Worm (Caenorhabditis elegans) whole organism, L4 larva: ENCODE data around the gene F08G2.5.

Experiments
- F26F4.8 ChIP-seq: fragments of 200-800 bp; sonication (Bioruptor generic); conservative IDR thresholded peaks from 2 replicates; pipeline ENCODE4 v1.3.6; 2022; ENCODE audit warnings: missing genetic modification characterization, missing compliant biosample characterization
- T20F7.1 ChIP-seq: fragments of 200-800 bp; sonication (Bioruptor generic); optimal IDR thresholded peaks from 2 replicates; lab custom pipeline; 2018; ENCODE audit warnings: mild to moderate bottlenecking, missing genetic modification characterization, missing compliant biosample characterization
- T26A8.4 ChIP-seq: fragments of 200-800 bp; sonication (Bioruptor generic); IDR thresholded peaks from 2 replicates; pipeline ENCODE4 v1.3.6; 2022; ENCODE audit warnings: missing genetic modification characterization, missing compliant biosample characterization
- Y105C5A.15 ChIP-seq: fragments of 200-800 bp; sonication (Bioruptor generic); IDR thresholded peaks from 2 replicates; pipeline ENCODE4 v1.3.6; 2022; ENCODE audit warnings: missing genetic modification characterization, missing compliant biosample characterization
- Y48G9A.11 ChIP-seq: fragments of 200-800 bp; sonication (Bioruptor generic); IDR thresholded peaks from 2 replicates; pipeline ENCODE4 v1.3.6; 2022; ENCODE audit warnings: missing genetic modification reagents, missing genetic modification characterization, missing compliant biosample characterization
- ZK546.5 ChIP-seq, 2 experiments: sonication (generic microtip); optimal IDR thresholded peaks; 2 replicates each; lab custom pipeline; 2017; ENCODE audit warnings: missing biosample characterization in 2 of 2, missing genetic modification characterization in 2 of 2
- aha-1 ChIP-seq: fragments of 150-350 bp; peaks from one replicate; lab custom pipeline; 2014; ENCODE audit warnings: missing biosample characterization, missing genetic modification characterization
- aly-2 ChIP-seq: sonication (generic microtip); optimal IDR thresholded peaks from 2 replicates; lab custom pipeline; 2018; ENCODE audit warnings: missing biosample characterization, missing genetic modification characterization
- ama-1 ChIP-seq: fragments of 150-350 bp; optimal IDR thresholded peaks from 2 replicates; lab custom pipeline; 2014; ENCODE audit warnings: inconsistent platforms, mixed read lengths
- arid-1 ChIP-seq: fragments of 200-800 bp; sonication (Bioruptor generic); conservative IDR thresholded peaks from 2 replicates; pipeline ENCODE4 v1.3.6; 2022; ENCODE audit warnings: missing genetic modification reagents, missing genetic modification characterization, missing compliant biosample characterization
- ceh-32 ChIP-seq: sonication (generic microtip); optimal IDR thresholded peaks from 2 replicates; lab custom pipeline; 2016; ENCODE audit warnings: mild to moderate bottlenecking, missing genetic modification characterization, missing compliant biosample characterization; ENCODE audit not compliant: poor library complexity
- ceh-44 ChIP-seq: fragments of 200-800 bp; sonication (Bioruptor generic); IDR thresholded peaks from 2 replicates; pipeline ENCODE4 v1.3.6; 2022; ENCODE audit warnings: missing genetic modification reagents, missing genetic modification characterization, missing compliant biosample characterization
- ceh-82 ChIP-seq: sonication (generic microtip); optimal IDR thresholded peaks from 2 replicates; lab custom pipeline; 2017; ENCODE audit warnings: missing biosample characterization, missing genetic modification characterization
- ctbp-1 ChIP-seq: fragments of 200-800 bp; sonication (Bioruptor generic); IDR thresholded peaks from 2 replicates; pipeline ENCODE4 v1.3.6; 2022; ENCODE audit warnings: missing genetic modification reagents, missing genetic modification characterization, missing compliant biosample characterization
- daf-19 ChIP-seq: fragments of 200-800 bp; sonication (Bioruptor generic); conservative IDR thresholded peaks from 2 replicates; pipeline ENCODE4 v1.3.6; 2022; ENCODE audit warnings: missing genetic modification characterization, missing compliant biosample characterization
- daf-8 ChIP-seq: fragments of 200-800 bp; sonication (Bioruptor generic); IDR thresholded peaks from 2 replicates; pipeline ENCODE4 v1.3.6; 2022; ENCODE audit warnings: missing genetic modification characterization, missing compliant biosample characterization
- dmd-6 ChIP-seq: fragments of 200-800 bp; sonication (Bioruptor generic); IDR thresholded peaks from 2 replicates; pipeline ENCODE4 v1.3.6; 2022; ENCODE audit warnings: missing genetic modification reagents, missing genetic modification characterization, missing compliant biosample characterization
- dve-1 ChIP-seq: sonication (generic microtip); optimal IDR thresholded peaks from 2 replicates; lab custom pipeline; 2017; ENCODE audit warnings: antibody characterized with exemption, mild to moderate bottlenecking, missing genetic modification characterization, missing compliant biosample characterization; ENCODE audit not compliant: insufficient read depth
- egl-27 ChIP-seq: sonication (generic microtip); optimal IDR thresholded peaks from 3 replicates; lab custom pipeline; 2017; ENCODE audit warnings: missing biosample characterization, missing genetic modification reagents, missing genetic modification characterization
- hlh-11 ChIP-seq: fragments of 200-800 bp; sonication (Bioruptor generic); optimal IDR thresholded peaks from 2 replicates; lab custom pipeline; 2018; ENCODE audit warnings: mild to moderate bottlenecking, missing genetic modification characterization, missing compliant biosample characterization
- lin-13 ChIP-seq: fragments of 150-350 bp; optimal IDR thresholded peaks from 2 replicates; lab custom pipeline; 2014; ENCODE audit warnings: missing biosample characterization, missing genetic modification reagents, missing genetic modification characterization
- lin-39 ChIP-seq: fragments of 150-350 bp; optimal IDR thresholded peaks from 2 replicates; lab custom pipeline; 2014; ENCODE audit warnings: missing biosample characterization, missing genetic modification reagents, missing genetic modification characterization
- madf-9 ChIP-seq: fragments of 200-800 bp; sonication (Bioruptor generic); conservative IDR thresholded peaks from 2 replicates; pipeline ENCODE4 v1.3.6; 2022; ENCODE audit warnings: missing genetic modification reagents, missing genetic modification characterization, missing compliant biosample characterization
- mdl-1 ChIP-seq, 2 experiments: fragments of 150-350 bp in 1 of 2; sonication (generic microtip) in 1 of 2; optimal IDR thresholded peaks; 2 replicates each; lab custom pipeline; 2014 to 2017; ENCODE audit warnings: missing biosample characterization in 2 of 2, missing genetic modification characterization in 2 of 2
- mep-1 ChIP-seq: fragments of 150-350 bp; sonication (generic microtip); optimal IDR thresholded peaks from 3 replicates; lab custom pipeline; 2014; ENCODE audit warnings: missing biosample characterization, missing genetic modification characterization
- mxl-3 ChIP-seq: fragments of 200-800 bp; sonication (Bioruptor generic); optimal IDR thresholded peaks from 2 replicates; lab custom pipeline; 2018; ENCODE audit warnings: mild to moderate bottlenecking, missing genetic modification characterization, missing compliant biosample characterization
- nhr-10 ChIP-seq: fragments of 150-350 bp; optimal IDR thresholded peaks from 2 replicates; lab custom pipeline; 2014; ENCODE audit warnings: missing biosample characterization, missing genetic modification characterization
- nhr-102 ChIP-seq: sonication (generic microtip); optimal IDR thresholded peaks from 2 replicates; lab custom pipeline; 2016; ENCODE audit warnings: mild to moderate bottlenecking, missing genetic modification characterization, moderate library complexity, missing compliant biosample characterization
- nhr-111 ChIP-seq: fragments of 200-800 bp; sonication (Bioruptor generic); optimal IDR thresholded peaks from 2 replicates; lab custom pipeline; 2018; ENCODE audit warnings: mild to moderate bottlenecking, missing genetic modification characterization, missing compliant biosample characterization
- nhr-25 ChIP-seq: sonication (generic microtip); optimal IDR thresholded peaks from 2 replicates; lab custom pipeline; 2017; ENCODE audit warnings: missing genetic modification characterization, mild to moderate bottlenecking, missing compliant biosample characterization, antibody characterized with exemption, moderate library complexity, borderline replicate concordance; ENCODE audit not compliant: insufficient read depth
- nhr-48 ChIP-seq: sonication (generic microtip); optimal IDR thresholded peaks from 2 replicates; lab custom pipeline; 2016; ENCODE audit warnings: mild to moderate bottlenecking, missing genetic modification characterization, missing compliant biosample characterization
- nhr-6 ChIP-seq: fragments of 150-350 bp; optimal IDR thresholded peaks from 2 replicates; lab custom pipeline; 2014; ENCODE audit warnings: missing biosample characterization, missing genetic modification characterization
- nhr-77 ChIP-seq: fragments of 150-350 bp; optimal IDR thresholded peaks from 2 replicates; lab custom pipeline; 2014; ENCODE audit warnings: missing biosample characterization, missing genetic modification characterization
- pqm-1 ChIP-seq: sonication (generic microtip); optimal IDR thresholded peaks from 2 replicates; lab custom pipeline; 2017; ENCODE audit warnings: missing biosample characterization, missing genetic modification characterization
- rbr-2 ChIP-seq: sonication (generic microtip); optimal IDR thresholded peaks from 2 replicates; lab custom pipeline; 2016; ENCODE audit warnings: missing genotype, missing genetic modification characterization, missing compliant biosample characterization
- saeg-2 ChIP-seq: fragments of 200-800 bp; sonication (Bioruptor generic); IDR thresholded peaks from 2 replicates; pipeline ENCODE4 v1.3.6; 2022; ENCODE audit warnings: missing genetic modification reagents, missing genetic modification characterization, missing compliant biosample characterization
- sdz-12 ChIP-seq: fragments of 200-800 bp; sonication (Bioruptor generic); optimal IDR thresholded peaks from 2 replicates; lab custom pipeline; 2018; ENCODE audit warnings: mild to moderate bottlenecking, missing genetic modification characterization, missing compliant biosample characterization
- set-16 ChIP-seq: fragments of 200-800 bp; sonication (Bioruptor generic); IDR thresholded peaks from 2 replicates; pipeline ENCODE4 v1.3.6; 2022; ENCODE audit warnings: missing genetic modification reagents, missing genetic modification characterization, missing compliant biosample characterization
- snpc-4 ChIP-seq: fragments of 150-350 bp; optimal IDR thresholded peaks from 2 replicates; lab custom pipeline; 2014; ENCODE audit warnings: missing biosample characterization, missing genetic modification characterization
- tag-97 ChIP-seq: fragments of 200-800 bp; sonication (Bioruptor generic); IDR thresholded peaks from 2 replicates; pipeline ENCODE4 v1.3.6; 2022; ENCODE audit warnings: missing genetic modification characterization, missing compliant biosample characterization
- tra-1 ChIP-seq: fragments of 200-800 bp; sonication (Bioruptor generic); IDR thresholded peaks from 2 replicates; pipeline ENCODE4 v1.3.6; 2022; ENCODE audit warnings: missing genetic modification reagents, missing genetic modification characterization, missing compliant biosample characterization
- unc-130 ChIP-seq: sonication (generic microtip); optimal IDR thresholded peaks from 2 replicates; lab custom pipeline; 2016; ENCODE audit warnings: missing genetic modification reagents, missing genetic modification characterization, missing compliant biosample characterization
- unc-62 ChIP-seq, 3 experiments: fragments of 150-350 bp in 1 of 3; sonication (generic microtip); optimal IDR thresholded peaks in 2 of 3; peaks in 1 of 3; 1 replicate in 1 of 3; 2 replicates in 2 of 3; lab custom pipeline; 2014 to 2017; ENCODE audit warnings: missing biosample characterization in 3 of 3, missing genetic modification characterization in 3 of 3, missing genetic modification reagents in 3 of 3, missing genotype in 1 of 3
- zag-1 ChIP-seq: fragments of 150-350 bp; optimal IDR thresholded peaks from 2 replicates; lab custom pipeline; 2014; ENCODE audit warnings: missing biosample characterization, missing genetic modification characterization
- ztf-11 ChIP-seq: fragments of 150-350 bp; optimal IDR thresholded peaks from 2 replicates; lab custom pipeline; 2014; ENCODE audit warnings: missing biosample characterization, missing genetic modification characterization

F08G2.5 gene

DNA sequence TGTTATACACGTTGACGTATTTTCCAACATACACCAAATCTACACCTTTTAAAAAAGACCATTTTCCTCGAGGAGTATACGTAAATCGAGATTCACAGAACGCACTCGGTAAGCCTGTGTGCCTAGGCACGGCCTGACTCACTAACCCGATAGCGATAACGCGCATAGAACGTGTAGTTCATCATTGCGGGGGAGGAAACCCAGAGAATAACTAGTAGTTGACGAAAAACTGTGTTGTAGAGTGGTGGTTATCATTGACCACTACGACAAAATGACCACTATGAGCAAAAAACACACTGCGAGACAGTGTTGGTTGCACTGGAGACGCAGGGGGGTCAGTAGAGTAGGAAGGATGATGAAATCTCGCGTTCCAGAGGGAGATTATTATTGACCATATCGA, 26.4 kb upstream of the F08G2.5 start (continued):
- TF ChIP-seq dve-1 (peak; percentile 44), T20F7.1 (no peak), tag-97 (GFP tag; lab: Robert Waterston, UW) (no peak), snpc-4 (no peak), Y105C5A.15 (no peak), ctbp-1 (GFP tag; lab: Robert Waterston, UW) (no peak), egl-27 (no peak), T26A8.4 (GFP tag; lab: Robert Waterston, UW) (no peak), arid-1 (GFP tag; lab: Robert Waterston, UW) (no peak), saeg-2 (no peak), aha-1 (tag; lab: Kevin White, UChicago) (peak; percentile 40), ceh-32 (tag; lab: Kevin White, UChicago) (no peak), unc-62 (GFP tag; optimal IDR thresholded peaks at IDR 0.05 in 1 of 2; lab: Kevin White, UChicago) (no peak), unc-62 (tag; optimal IDR thresholded peaks at IDR 0.05; lab: Kevin White, UChicago) (no peak), nhr-102 (tag; lab: Kevin White, UChicago) (no peak), mxl-3 (GFP tag; lab: Kevin White, UChicago) (no peak), F26F4.8 (GFP tag; lab: Robert Waterston, UW) (no peak), ceh-82 (no peak), daf-8 (GFP tag; lab: Robert Waterston, UW) (no peak), lin-39 (tag; lab: Kevin White, UChicago) (no peak), nhr-10 (tag; lab: Kevin White, UChicago) (no peak), dmd-6 (peak; percentile 22; the same call in 1 of the 2 replicates), set-16 (GFP tag; lab: Robert Waterston, UW) (no peak), lin-13 (GFP tag; lab: Kevin White, UChicago) (no peak), rbr-2 (no peak), tra-1 (GFP tag; lab: Robert Waterston, UW) (no peak), mdl-1 (tag; optimal IDR thresholded peaks at IDR 0.05; lab: Kevin White, UChicago) (no peak), daf-19 (no peak), sdz-12 (GFP tag; lab: Kevin White, UChicago) (no peak), unc-130 (GFP tag; lab: Kevin White, UChicago) (no peak), Y48G9A.11 (GFP tag; lab: Robert Waterston, UW) (no peak), ZK546.5 (tag; optimal IDR thresholded peaks at IDR 0.05; lab: Kevin White, UChicago) (no peak), ceh-44 (GFP tag; lab: Robert Waterston, UW) (no peak), madf-9 (no peak), nhr-6 (tag; lab: Kevin White, UChicago) (no peak), aly-2 (tag; lab: Kevin White, UChicago) (no peak), nhr-77 (peak; percentile 63), ama-1 (no peak), zag-1 (tag; lab: Kevin White, UChicago) (no peak), mep-1 (no peak), nhr-48 (tag; lab: Kevin White, UChicago) (no peak), ztf-11 (tag; lab: Kevin White, UChicago) (no peak), nhr-25 (tag; lab: Kevin White, UChicago) (no peak), pqm-1 (peak; percentile 30), hlh-11 (tag; lab: Kevin White, UChicago) (peak; percentile 44), nhr-111 (GFP tag; lab: Kevin White, UChicago) (no peak)
